Fruit fly (Drosophila melanogaster): ENCODE data around the gene cDIP.

- TF ChIP-seq dac (GFP tag; optimal IDR thresholded peaks at IDR 0.05), result no peak
- TF ChIP-seq CG16779 (tag; optimal IDR thresholded peaks at IDR 0.05), result no peak
- no peak for TF ChIP-seq Eip93F (GFP tag; optimal IDR thresholded peaks at IDR 0.05)
- no peak for TF ChIP-seq Smox (GFP tag; optimal IDR thresholded peaks at IDR 0.05)
- TF ChIP-seq Hr38 (GFP tag; optimal IDR thresholded peaks at IDR 0.05), result no peak
- no peak for TF ChIP-seq Sox102F (GFP tag; optimal IDR thresholded peaks at IDR 0.05)
- TF ChIP-seq esn (GFP tag; optimal IDR thresholded peaks at IDR 0.05), result no peak
- TF ChIP-seq svp (GFP tag), result no peak
- no peak for TF ChIP-seq CG6854 (GFP tag; optimal IDR thresholded peaks at IDR 0.05)
- no peak for TF ChIP-seq CG32006 (GFP tag; optimal IDR thresholded peaks at IDR 0.05)
- TF ChIP-seq CG4318 (GFP tag; optimal IDR thresholded peaks at IDR 0.05), result no peak
- no peak for TF ChIP-seq CG11762 (GFP tag; optimal IDR thresholded peaks at IDR 0.05; ENCODE audit: insufficient read depth)
- TF ChIP-seq eg (GFP tag; IDR thresholded peaks at IDR 0.05), result no peak
Observed at dm6 chr3R:21193742-21194141, 32.9 kb upstream of the cDIP start.
